Worm (Caenorhabditis elegans) whole organism, L4 larva: ENCODE measurements around the gene algn-7.
A peak's percentile ranks its signal among the peaks of the same experiment; 100 is the strongest.

Source experiments
- arid-1 ChIP-seq: fragments of 200-800 bp; sonication (Bioruptor generic); conservative IDR thresholded peaks from 2 replicates; pipeline ENCODE4 v1.3.6; 2022; ENCODE audit warnings: missing genetic modification reagents, missing genetic modification characterization, missing compliant biosample characterization
- dmd-6 ChIP-seq: fragments of 200-800 bp; sonication (Bioruptor generic); IDR thresholded peaks from 2 replicates; pipeline ENCODE4 v1.3.6; 2022; ENCODE audit warnings: missing genetic modification reagents, missing genetic modification characterization, missing compliant biosample characterization
- dpl-1 ChIP-seq: fragments of 150-350 bp; optimal IDR thresholded peaks from 2 replicates; lab custom pipeline; 2014; ENCODE audit warnings: missing biosample characterization, missing genetic modification reagents, missing genetic modification characterization
- egl-43 ChIP-seq: fragments of 200-800 bp; sonication (Bioruptor generic); IDR thresholded peaks from 2 replicates; pipeline ENCODE4 v1.3.6; 2022; ENCODE audit warnings: missing genetic modification reagents, missing genetic modification characterization, missing compliant biosample characterization
- hif-1 ChIP-seq, 2 experiments: sonication (generic microtip); optimal IDR thresholded peaks; 2 replicates each; lab custom pipeline; 2016 to 2017; ENCODE audit warnings: missing compliant biosample characterization in 2 of 2, missing genetic modification characterization in 2 of 2, missing genetic modification reagents in 2 of 2, missing genotype in 2 of 2, mild to moderate bottlenecking in 1 of 2
- hmg-1.1 ChIP-seq: fragments of 200-800 bp; sonication (Bioruptor generic); IDR thresholded peaks from 2 replicates; pipeline ENCODE4 v1.3.6; 2022; ENCODE audit warnings: missing genetic modification reagents, missing genetic modification characterization, missing compliant biosample characterization
- lin-13 ChIP-seq: fragments of 150-350 bp; optimal IDR thresholded peaks from 2 replicates; lab custom pipeline; 2014; ENCODE audit warnings: missing biosample characterization, missing genetic modification reagents, missing genetic modification characterization
- lin-15B ChIP-seq: fragments of 150-350 bp; sonication (generic microtip); optimal IDR thresholded peaks from 3 replicates; lab custom pipeline; 2014; ENCODE audit warnings: missing biosample characterization, missing genetic modification characterization
- lir-3 ChIP-seq: sonication (generic microtip); optimal IDR thresholded peaks from 2 replicates; lab custom pipeline; 2016; ENCODE audit warnings: mild to moderate bottlenecking, missing genetic modification characterization, missing compliant biosample characterization
- lsy-2 ChIP-seq, 2 experiments: fragments of 150-350 bp in 1 of 2; sonication (generic microtip) in 1 of 2; optimal IDR thresholded peaks; 2 replicates each; lab custom pipeline; 2014 to 2017; ENCODE audit warnings: missing biosample characterization in 2 of 2, missing genetic modification characterization in 2 of 2
- madf-5 ChIP-seq, 2 experiments: fragments of 200-800 bp; sonication (Bioruptor generic); IDR thresholded peaks; 2 replicates each; pipeline ENCODE4 v1.3.6; 2022; ENCODE audit warnings: missing compliant biosample characterization in 2 of 2, missing genetic modification characterization in 2 of 2
- mdl-1 ChIP-seq, 2 experiments: fragments of 150-350 bp in 1 of 2; sonication (generic microtip) in 1 of 2; optimal IDR thresholded peaks; 2 replicates each; lab custom pipeline; 2014 to 2017; ENCODE audit warnings: missing biosample characterization in 2 of 2, missing genetic modification characterization in 2 of 2
- mep-1 ChIP-seq: fragments of 150-350 bp; sonication (generic microtip); optimal IDR thresholded peaks from 3 replicates; lab custom pipeline; 2014; ENCODE audit warnings: missing biosample characterization, missing genetic modification characterization
- pha-4 ChIP-seq, 2 experiments: fragments of 150-350 bp in 1 of 2; fragments of 200-800 bp in 1 of 2; sonication (Bioruptor generic) in 1 of 2; IDR thresholded peaks in 1 of 2; optimal IDR thresholded peaks in 1 of 2; 2 replicates each; pipeline versions ENCODE4 v1.3.6 to Lab custom; 2014 to 2022; ENCODE audit warnings: missing genetic modification characterization in 2 of 2, missing genetic modification reagents in 2 of 2, missing biosample characterization in 1 of 2, missing compliant biosample characterization in 1 of 2

ce11 chrV:19897982-19898381 is 36.1 kb downstream of the algn-7 start:
- TF ChIP-seq madf-5 (GFP tag; IDR thresholded peaks at IDR 0.05; lab: Robert Waterston, UW) (no peak), dpl-1 (GFP tag; lab: Kevin White, UChicago) (no peak), lin-13 (no peak), arid-1 (no peak), lin-15B (tag; lab: Kevin White, UChicago) (no peak), mdl-1 (tag; optimal IDR thresholded peaks at IDR 0.05; lab: Kevin White, UChicago) (no peak), egl-43 (no peak), lir-3 (no peak), mep-1 (tag; lab: Kevin White, UChicago) (no peak), dmd-6 (GFP tag; lab: Robert Waterston, UW) (0 out of 2 replicates have a peak, but pooled peaks have one; percentile 5), lsy-2 (tag; optimal IDR thresholded peaks at IDR 0.05; lab: Kevin White, UChicago) (no peak), pha-4 (GFP tag; IDR thresholded peaks at IDR 0.05; lab: Robert Waterston, UW) (no peak), pha-4 (tag; optimal IDR thresholded peaks at IDR 0.05; lab: Kevin White, UChicago) (no peak), hmg-1.1 (GFP tag; lab: Robert Waterston, UW) (no peak), hif-1 (tag; optimal IDR thresholded peaks at IDR 0.05; lab: Kevin White, UChicago) (no peak)
